Fruit fly (Drosophila melanogaster): ENCODE results near the gene CG46468.

CG46468 gene

DNA sequence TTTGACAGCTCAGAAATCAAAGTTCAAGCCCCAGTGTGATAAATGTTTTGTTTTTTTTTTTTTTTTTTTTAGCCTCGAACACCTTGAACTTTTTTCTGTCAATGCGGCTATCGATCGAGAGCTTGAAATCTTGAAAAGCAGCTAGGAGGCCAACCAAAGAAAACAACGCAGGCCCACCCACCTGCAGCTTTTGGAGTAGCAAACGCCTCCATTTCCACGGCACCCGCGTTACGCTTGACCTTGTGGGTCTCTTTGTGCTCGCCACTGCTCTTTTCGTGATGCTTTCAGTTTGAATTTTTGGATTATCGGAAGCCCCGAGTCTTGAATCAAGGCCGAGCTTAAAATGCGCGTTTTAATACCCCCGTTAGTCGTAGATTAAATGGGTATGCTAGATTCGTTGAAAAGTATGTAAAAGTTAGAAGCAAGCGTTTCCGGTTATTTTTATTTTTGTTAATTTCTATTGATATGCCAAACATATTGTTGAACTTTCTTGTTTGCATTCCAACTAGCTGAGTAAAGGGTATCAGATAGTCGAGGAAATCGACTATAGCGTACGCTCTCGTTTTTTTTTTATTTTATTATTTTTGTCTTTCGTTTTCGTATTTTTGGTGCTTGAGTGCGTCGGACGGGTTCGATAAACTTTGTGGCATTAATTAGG is 62.3 kb downstream of the CG46468 start (continued):
- TF ChIP-seq tna (GFP tag; IDR thresholded peaks at IDR 0.05; ENCODE audit: partially characterized antibody) (no peak), ind (GFP tag; optimal IDR thresholded peaks at IDR 0.05) (peak; percentile 43), CG7556 (GFP tag; optimal IDR thresholded peaks at IDR 0.05) (peak; percentile 78), Mes4 (GFP tag; optimal IDR thresholded peaks at IDR 0.05) (no peak), CG8359 (GFP tag; optimal IDR thresholded peaks at IDR 0.05; ENCODE audit: borderline replicate concordance) (no peak), dmrt99B (tag; optimal IDR thresholded peaks at IDR 0.05) (peak; percentile 76), Atf-2 (GFP tag; optimal IDR thresholded peaks at IDR 0.05) (no peak), Elba2 (GFP tag; optimal IDR thresholded peaks at IDR 0.05) (no peak), Mad (GFP tag; optimal IDR thresholded peaks at IDR 0.05) (peak; percentile 44), Stat92E (GFP tag; optimal IDR thresholded peaks at IDR 0.05) (no peak), nom (GFP tag; optimal IDR thresholded peaks at IDR 0.05) (no peak), pum (GFP tag; optimal IDR thresholded peaks at IDR 0.05) (peak; percentile 22), CG1832 (GFP tag; optimal IDR thresholded peaks at IDR 0.05) (no peak), esg (GFP tag; conservative IDR thresholded peaks at IDR 0.05) (peak; percentile 40)

DNA sequence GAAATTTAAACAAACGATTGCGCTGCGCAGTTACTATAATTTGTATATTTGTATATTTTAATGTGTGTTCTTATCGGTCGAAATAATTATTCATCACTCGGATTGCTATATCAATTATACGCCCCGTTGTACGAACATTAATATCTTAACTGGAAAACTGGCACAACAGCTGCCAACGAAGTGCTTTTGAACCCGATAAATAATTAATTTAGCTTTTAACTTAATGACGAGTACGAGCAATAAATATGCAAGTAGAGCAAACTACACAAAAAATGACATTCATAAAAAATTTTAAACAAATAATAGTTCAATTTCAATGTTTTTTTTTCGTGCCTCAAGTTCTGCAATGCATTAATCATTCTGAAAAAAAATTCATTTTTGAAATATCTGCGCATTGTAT is 64.8 kb downstream of the CG46468 start:
- TF ChIP-seq CG8290 (GFP tag; optimal IDR thresholded peaks at IDR 0.05) (no peak), CG8290 (tag; optimal IDR thresholded peaks at IDR 0.05) (no peak), ap (GFP tag; IDR thresholded peaks at IDR 0.05) (no peak)

DNA sequence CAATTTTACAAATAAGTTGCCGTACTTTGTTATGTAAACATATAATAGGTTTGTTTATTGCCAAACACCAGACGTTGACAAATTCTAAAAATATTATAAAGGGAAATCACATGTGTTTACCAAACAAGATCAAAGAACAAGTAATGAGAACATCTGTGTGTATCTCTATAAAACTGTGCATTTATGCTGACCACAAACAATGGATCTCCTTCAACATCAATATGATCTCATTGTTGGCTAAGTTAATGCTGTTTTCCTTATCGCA is 66.3 kb downstream of the CG46468 start:
- no peak for TF ChIP-seq org-1 (GFP tag; optimal IDR thresholded peaks at IDR 0.05)
- no peak for TF ChIP-seq Oaz (GFP tag; IDR thresholded peaks at IDR 0.05)
- no peak for TF ChIP-seq CHES-1-like (GFP tag; optimal IDR thresholded peaks at IDR 0.05)
- TF ChIP-seq CG3163 (GFP tag; optimal IDR thresholded peaks at IDR 0.05): no peak
- no peak for TF ChIP-seq gsb-n (tag; optimal IDR thresholded peaks at IDR 0.05)
- no peak for TF ChIP-seq Dip2 (GFP tag; IDR thresholded peaks at IDR 0.05)
- no peak for TF ChIP-seq Bteb2 (GFP tag; optimal IDR thresholded peaks at IDR 0.05)
- TF ChIP-seq Med (GFP tag): peak; percentile 12
- peak in 1 of 2 experiments; percentile 27 for TF ChIP-seq bsh (GFP tag; optimal IDR thresholded peaks at IDR 0.05)
- TF ChIP-seq ato (GFP tag; IDR thresholded peaks at IDR 0.05; ENCODE audit: partially characterized antibody): no peak
- TF ChIP-seq Elba2 (GFP tag; optimal IDR thresholded peaks at IDR 0.05): no peak
- TF ChIP-seq sc (optimal IDR thresholded peaks at IDR 0.05): no peak
- peak; percentile 20 for TF ChIP-seq sc (GFP tag; optimal IDR thresholded peaks at IDR 0.05)
- no peak for TF ChIP-seq CG33213 (GFP tag; optimal IDR thresholded peaks at IDR 0.05)
- no peak for TF ChIP-seq yki (optimal IDR thresholded peaks at IDR 0.05)
- TF ChIP-seq gro (GFP tag; optimal IDR thresholded peaks at IDR 0.05): no peak
- no peak for TF ChIP-seq CG3847 (GFP tag; IDR thresholded peaks at IDR 0.05)
- TF ChIP-seq Blimp-1 (GFP tag; optimal IDR thresholded peaks at IDR 0.05): peak; percentile 4
- TF ChIP-seq HHEX (GFP tag; optimal IDR thresholded peaks at IDR 0.05): no peak
- TF ChIP-seq CG3281 (GFP tag; optimal IDR thresholded peaks at IDR 0.05): peak; percentile 0
- peak; percentile 5 for TF ChIP-seq CG2116 (GFP tag; optimal IDR thresholded peaks at IDR 0.05)
- no peak for TF ChIP-seq cas (GFP tag; IDR thresholded peaks at IDR 0.05)
- TF ChIP-seq repo (GFP tag; optimal IDR thresholded peaks at IDR 0.05): no peak
- TF ChIP-seq Ssrp (tag; optimal IDR thresholded peaks at IDR 0.05): no peak
- TF ChIP-seq dmrt11E (tag; optimal IDR thresholded peaks at IDR 0.05): peak; percentile 5
- TF ChIP-seq CG32532 (GFP tag; IDR thresholded peaks at IDR 0.05): no peak
- peak in 1 of 2 experiments; percentile 53 for TF ChIP-seq Pdp1 (GFP tag; optimal IDR thresholded peaks at IDR 0.05)
- no peak for TF ChIP-seq CG2889 (GFP tag; IDR thresholded peaks at IDR 0.05)
- TF ChIP-seq bigmax (GFP tag; optimal IDR thresholded peaks at IDR 0.05): no peak
- no peak for TF ChIP-seq cad (GFP tag; optimal IDR thresholded peaks at IDR 0.05)
- TF ChIP-seq ATbp (GFP tag; optimal IDR thresholded peaks at IDR 0.05): peak; percentile 20
- TF ChIP-seq tll (GFP tag; optimal IDR thresholded peaks at IDR 0.05): no peak
- peak; percentile 37 for TF ChIP-seq CG17568 (GFP tag; optimal IDR thresholded peaks at IDR 0.05)
